Worm (Caenorhabditis elegans): ENCODE data around the gene M02D8.3.
A peak's percentile ranks its signal among the peaks of the same experiment; 100 is the strongest.

M02D8.3 gene

DNA sequence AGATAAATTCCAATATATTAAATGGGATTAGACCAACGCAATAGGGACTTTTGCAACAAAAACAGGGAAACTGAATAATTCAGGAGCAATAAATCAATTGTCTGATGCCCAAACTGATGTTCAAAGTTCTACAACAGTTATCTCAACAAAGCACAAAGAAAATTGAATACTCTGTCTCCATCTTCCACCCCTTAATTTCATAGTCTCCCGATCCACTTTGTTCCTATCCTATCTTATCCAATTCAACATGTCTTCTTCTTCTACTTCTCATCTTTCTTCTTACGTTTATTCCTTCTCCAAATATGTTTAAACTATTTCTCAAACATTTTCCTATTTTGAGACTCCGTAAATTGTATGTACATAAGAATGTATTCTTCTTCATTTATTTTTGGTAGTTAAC is 33.5 kb upstream of the M02D8.3 start:
- TF ChIP-seq drap-1 (GFP tag; optimal IDR thresholded peaks at IDR 0.05) (no peak), nhr-12 (tag; optimal IDR thresholded peaks at IDR 0.05) (no peak), ces-1 (GFP tag; optimal IDR thresholded peaks at IDR 0.05) (peak; percentile 88)

DNA sequence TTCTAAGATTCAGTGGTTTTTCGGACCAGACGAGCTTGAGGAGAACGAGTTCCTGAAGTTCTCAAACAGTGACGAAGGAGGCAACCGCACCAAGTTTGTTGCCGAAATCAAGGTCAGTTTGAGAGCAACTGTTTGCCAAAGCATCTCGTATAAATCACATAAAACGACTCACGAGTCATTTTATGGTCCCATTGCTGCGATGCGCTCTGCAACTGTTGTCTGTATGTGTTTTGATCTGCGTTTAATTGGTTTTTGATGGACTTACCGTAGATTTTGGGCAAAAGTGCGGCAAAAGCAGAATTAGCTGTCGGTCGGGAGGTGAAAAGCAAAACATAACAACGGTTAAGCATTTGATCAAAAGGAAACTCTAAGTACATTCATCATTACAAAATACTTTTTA is 27.2 kb upstream of the M02D8.3 start:
- TF ChIP-seq snpc-4 (tag; optimal IDR thresholded peaks at IDR 0.05) (no peak), unc-62 (GFP tag; optimal IDR thresholded peaks at IDR 0.05) (peak; percentile 13), nhr-12 (tag; optimal IDR thresholded peaks at IDR 0.05) (no peak), zip-8 (tag; optimal IDR thresholded peaks at IDR 0.05) (no peak), hlh-1 (tag; optimal IDR thresholded peaks at IDR 0.05) (peak; percentile 81)

DNA sequence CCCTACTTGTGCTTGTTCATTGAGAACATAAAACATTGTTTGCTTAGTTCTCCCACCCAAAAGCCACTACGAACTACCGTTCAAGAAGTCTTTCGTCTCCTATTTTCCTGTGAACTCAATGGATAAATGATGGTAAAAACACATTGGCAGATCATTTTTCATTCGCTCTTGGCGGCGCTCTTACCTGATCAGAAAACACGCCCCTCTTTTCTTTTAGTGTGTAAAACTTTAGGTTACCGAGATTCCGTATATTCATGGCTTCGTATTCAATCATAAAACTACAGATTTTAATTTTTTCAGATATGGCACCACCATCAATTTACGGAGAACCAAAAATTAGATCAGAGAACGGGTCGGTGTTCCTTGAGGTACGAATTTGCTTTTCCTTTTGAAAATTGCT is 26.8 kb upstream of the M02D8.3 start, which contains the start of gene zig-12:
zig-12 (plus strand) TSS at position 301 of the 400 bp plus-strand sequence.
- TF ChIP-seq lin-13 (tag; optimal IDR thresholded peaks at IDR 0.05) (no peak), mab-5 (tag; optimal IDR thresholded peaks at IDR 0.05) (no peak), lin-32 (GFP tag; optimal IDR thresholded peaks at IDR 0.05) (no peak), unc-120 (tag; optimal IDR thresholded peaks at IDR 0.05; ENCODE audit: poor library complexity, severe bottlenecking) (no peak), lsy-2 (tag; optimal IDR thresholded peaks at IDR 0.05) (no peak), ces-1 (GFP tag; optimal IDR thresholded peaks at IDR 0.05) (no peak)

DNA sequence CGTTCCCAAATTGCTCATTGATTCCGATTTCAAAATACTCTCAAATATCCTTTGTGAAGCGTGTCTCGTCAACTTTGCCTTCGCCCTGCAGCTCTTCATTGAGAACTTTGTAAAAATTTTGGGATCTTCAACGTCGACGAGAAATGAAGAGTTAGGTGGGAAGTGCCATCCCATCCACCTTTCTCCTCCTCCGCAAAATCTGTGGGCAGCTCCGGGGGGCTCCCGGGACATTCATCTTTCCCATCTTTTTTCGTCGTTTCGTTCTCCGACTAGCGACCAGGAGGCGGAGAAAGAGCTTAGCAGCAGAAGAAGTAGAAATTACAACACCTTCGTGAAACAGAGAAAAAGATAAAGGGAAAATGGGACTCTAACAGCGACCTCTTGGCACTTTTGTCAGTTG is 26.1 kb upstream of the M02D8.3 start:
- no peak for TF ChIP-seq unc-62 (GFP tag; optimal IDR thresholded peaks at IDR 0.05)
- TF ChIP-seq unc-120 (tag; optimal IDR thresholded peaks at IDR 0.05; ENCODE audit: poor library complexity, severe bottlenecking): peak; percentile 28
- TF ChIP-seq hlh-1 (tag; optimal IDR thresholded peaks at IDR 0.05): peak; percentile 27
- no peak for TF ChIP-seq drap-1 (GFP tag; optimal IDR thresholded peaks at IDR 0.05)
- TF ChIP-seq blmp-1 (tag; optimal IDR thresholded peaks at IDR 0.05): no peak

DNA sequence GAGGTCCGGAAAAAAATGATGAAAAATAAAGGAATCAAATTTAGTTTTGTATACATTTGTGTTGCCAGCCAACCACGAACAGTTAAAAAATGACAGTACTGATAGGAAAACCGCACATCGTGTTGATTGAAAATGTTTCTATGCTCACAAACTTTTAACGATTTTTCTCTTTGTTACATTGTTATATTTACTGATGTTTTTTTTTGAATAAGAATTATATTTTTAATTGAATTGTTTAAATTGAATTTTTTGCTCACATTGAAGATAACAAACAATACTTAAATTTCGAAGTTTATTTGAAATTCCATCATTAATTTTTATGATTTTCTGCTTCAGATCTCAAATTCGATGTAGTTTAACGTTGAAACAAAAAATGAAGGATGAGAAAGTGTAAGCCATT is 24.7 kb upstream of the M02D8.3 start, which contains the start of gene M02D8.5:
M02D8.5 (minus strand) TSS at position 101 of the 400 bp plus-strand sequence.
- no peak for TF ChIP-seq ham-2 (GFP tag; optimal IDR thresholded peaks at IDR 0.05)
- no peak for TF ChIP-seq sem-2 (GFP tag; optimal IDR thresholded peaks at IDR 0.05)
- no peak for TF ChIP-seq ztf-11 (tag; optimal IDR thresholded peaks at IDR 0.05)
- no peak for TF ChIP-seq nhr-237 (tag; optimal IDR thresholded peaks at IDR 0.05)
- no peak for TF ChIP-seq lin-32 (GFP tag; optimal IDR thresholded peaks at IDR 0.05)
- no peak for TF ChIP-seq tbx-8 (GFP tag; optimal IDR thresholded peaks at IDR 0.05)
- no peak for TF ChIP-seq nhr-28 (tag; optimal IDR thresholded peaks at IDR 0.05)
- TF ChIP-seq ceh-39 (tag; optimal IDR thresholded peaks at IDR 0.05): no peak
- no peak for TF ChIP-seq M03D4.4 (tag; optimal IDR thresholded peaks at IDR 0.05)
- no peak for TF ChIP-seq elt-1 (tag; optimal IDR thresholded peaks at IDR 0.05; ENCODE audit: borderline replicate concordance, insufficient read depth)
- TF ChIP-seq ceh-43 (GFP tag; optimal IDR thresholded peaks at IDR 0.05): no peak
- no peak for TF ChIP-seq sptf-1 (tag; optimal IDR thresholded peaks at IDR 0.05)

DNA sequence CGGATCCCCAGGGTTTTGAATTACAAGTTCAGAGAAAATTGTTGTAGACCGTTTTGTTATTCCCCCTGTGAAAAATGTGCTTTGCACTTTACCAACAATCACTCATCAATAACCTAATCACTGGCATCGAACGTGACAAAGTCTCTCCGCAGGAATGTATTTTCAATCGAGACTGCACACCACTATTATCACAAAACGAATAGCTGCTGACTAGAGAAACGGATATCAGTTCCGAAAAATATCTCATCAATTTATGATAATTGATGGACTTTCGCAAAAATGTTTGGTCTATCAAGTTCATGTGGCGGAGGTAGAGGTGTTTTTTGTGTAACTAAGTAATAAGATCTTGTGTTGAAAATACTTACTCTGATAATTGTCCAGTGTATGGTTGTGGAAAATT is 24.2 kb upstream of the M02D8.3 start:
- TF ChIP-seq unc-62 (GFP tag; optimal IDR thresholded peaks at IDR 0.05): peak; percentile 13
- no peak for TF ChIP-seq ham-2 (GFP tag; optimal IDR thresholded peaks at IDR 0.05)

DNA sequence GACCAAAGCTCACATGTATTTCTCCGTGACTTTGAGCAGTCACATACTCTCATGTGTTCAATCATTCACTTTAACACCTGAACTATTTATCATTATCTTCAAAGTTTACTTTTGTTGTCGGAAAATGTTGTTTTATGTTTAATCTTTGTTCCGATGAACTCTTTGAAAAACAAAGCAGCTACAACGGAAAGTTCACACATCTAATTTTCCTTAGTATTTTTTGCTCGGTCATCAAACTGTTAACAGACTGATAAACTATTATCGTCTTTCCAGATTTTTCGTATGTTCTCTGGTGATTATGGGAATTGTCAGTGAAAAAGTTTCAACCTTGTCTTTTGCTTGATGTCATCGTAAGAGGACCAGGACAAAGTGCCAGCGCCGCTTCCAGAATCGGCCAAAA is 19.2 kb upstream of the M02D8.3 start:
- TF ChIP-seq snpc-4 (tag; optimal IDR thresholded peaks at IDR 0.05): no peak
- TF ChIP-seq mab-5 (tag; optimal IDR thresholded peaks at IDR 0.05): no peak
- TF ChIP-seq mls-2 (tag; optimal IDR thresholded peaks at IDR 0.05): no peak
- no peak for TF ChIP-seq ceh-39 (tag; optimal IDR thresholded peaks at IDR 0.05)
- no peak for TF ChIP-seq lin-13 (tag; optimal IDR thresholded peaks at IDR 0.05)

DNA sequence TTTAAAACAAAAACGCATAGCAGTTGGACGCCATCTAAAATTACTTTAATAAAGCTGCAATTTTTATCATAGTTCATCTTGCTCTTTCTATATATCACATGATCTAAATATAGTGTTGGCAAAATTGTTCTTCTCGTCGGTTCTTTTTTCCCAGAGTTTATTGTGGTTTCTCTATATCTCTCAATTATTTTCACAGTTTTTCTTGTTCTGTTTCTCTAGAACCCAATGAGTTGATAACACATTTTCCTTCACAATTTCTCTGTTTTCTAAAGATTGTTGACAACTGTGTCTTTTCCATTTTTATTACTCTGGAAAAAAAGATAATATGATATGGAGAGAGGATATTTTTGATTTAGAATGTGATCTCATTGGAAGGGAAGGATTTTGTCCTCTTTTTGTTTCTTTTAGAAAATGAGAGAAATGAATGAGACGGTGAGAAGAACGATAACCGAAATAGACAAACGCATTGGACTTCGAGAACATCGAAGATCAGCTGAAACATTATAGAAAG is 17.5 kb upstream of the M02D8.3 start:
- TF ChIP-seq nhr-237 (tag; optimal IDR thresholded peaks at IDR 0.05) (no peak), cnd-1 (tag; optimal IDR thresholded peaks at IDR 0.05) (no peak), blmp-1 (tag; optimal IDR thresholded peaks at IDR 0.05) (no peak), bed-3 (GFP tag; optimal IDR thresholded peaks at IDR 0.05) (no peak), flh-1 (GFP tag; optimal IDR thresholded peaks at IDR 0.05) (no peak), tbx-8 (GFP tag; optimal IDR thresholded peaks at IDR 0.05) (no peak), lin-13 (tag; optimal IDR thresholded peaks at IDR 0.05) (no peak), pha-4 (tag; optimal IDR thresholded peaks at IDR 0.05) (no peak), nhr-12 (tag; optimal IDR thresholded peaks at IDR 0.05) (no peak)
